1 fruit fly cellular context compared by ENCODE assay signal in the genomic region with DNA sequence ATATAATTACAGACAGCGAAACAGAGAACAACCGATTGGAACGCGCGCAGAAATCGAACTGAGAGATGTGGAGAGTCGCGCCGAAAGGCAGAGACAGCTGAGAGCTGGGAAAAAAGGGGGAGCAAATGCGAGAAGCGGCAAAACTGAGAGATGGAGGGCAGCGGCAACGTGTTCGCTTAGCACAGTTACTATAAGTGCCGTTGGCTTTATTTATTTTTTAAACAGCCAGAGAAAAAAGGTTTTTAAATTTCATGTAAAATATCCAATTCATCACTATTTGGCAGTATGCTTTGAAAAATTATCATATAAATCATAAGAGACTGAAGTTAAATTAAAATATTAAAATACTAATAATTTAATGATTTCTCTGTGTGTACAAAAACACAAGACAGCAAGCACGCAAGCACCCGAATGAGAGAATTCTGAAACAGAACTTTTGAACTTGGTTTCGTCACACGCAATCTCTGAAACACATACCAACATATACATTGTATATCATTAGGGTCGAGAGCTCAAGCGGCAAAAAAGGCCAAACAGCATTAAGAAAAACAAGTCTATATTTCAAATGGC.
TF ChIP-seq lines count a peak whose summit lies in the region.

No protein-coding gene starts in this region.

TF ChIP-seq in whole organism, embryonic, 481 proteins besides CTCF, POLR2A, EP300 and RAD21 (continued from another document):
- TF ChIP-seq lilli (GFP tag; optimal IDR thresholded peaks at IDR 0.05; lab: Kevin White, UChicago): peak; percentile 77
- TF ChIP-seq sisA (GFP tag; IDR thresholded peaks at IDR 0.05; lab: Robert Waterston, UW): peak; percentile 81
- peak; percentile 58 for TF ChIP-seq CG18011 (GFP tag; optimal IDR thresholded peaks at IDR 0.05; lab: Kevin White, UChicago)
- TF ChIP-seq CG9876 (GFP tag; optimal IDR thresholded peaks at IDR 0.05; lab: Kevin White, UChicago): no peak
- TF ChIP-seq ind (GFP tag; optimal IDR thresholded peaks at IDR 0.05; lab: Kevin White, UChicago): peak; percentile 77
- peak; percentile 74 for TF ChIP-seq MBD-R2 (GFP tag; IDR thresholded peaks at IDR 0.05; lab: Robert Waterston, UW)
- TF ChIP-seq CG7963 (GFP tag; IDR thresholded peaks at IDR 0.05; lab: Robert Waterston, UW; ENCODE audit: partially characterized antibody): no peak
- TF ChIP-seq tna (GFP tag; IDR thresholded peaks at IDR 0.05; lab: Robert Waterston, UW; ENCODE audit: partially characterized antibody): no peak
- peak; percentile 84 for TF ChIP-seq CG32772 (GFP tag; IDR thresholded peaks at IDR 0.05; lab: Robert Waterston, UW)
- TF ChIP-seq TFAM (GFP tag; optimal IDR thresholded peaks at IDR 0.05; lab: Kevin White, UChicago): no peak
TF ChIP-seq in whole organism, embryonic: peak in this region for 337.
